Worm (Caenorhabditis elegans): ENCODE results near the gene wnk-1.

Gene wnk-1

ce11 chrIV:9191183-9191582 is 8.7 kb upstream of the wnk-1 start (continued):
- no peak for TF ChIP-seq nhr-42 (GFP tag; IDR thresholded peaks at IDR 0.05)
- peak; percentile 66 for TF ChIP-seq nhr-111 (GFP tag; optimal IDR thresholded peaks at IDR 0.05)
- TF ChIP-seq cey-2 (tag; optimal IDR thresholded peaks at IDR 0.05; ENCODE audit: borderline replicate concordance, insufficient read depth): no peak
- no peak for TF ChIP-seq set-16 (GFP tag; IDR thresholded peaks at IDR 0.05)
- 0 out of 2 replicates have a peak, but pooled peaks have one; percentile 29 for TF ChIP-seq saeg-2 (GFP tag; IDR thresholded peaks at IDR 0.05)
- TF ChIP-seq mdt-29 (GFP tag; IDR thresholded peaks at IDR 0.05): peak; percentile 45; the same call in 1 of the 2 replicates
- TF ChIP-seq spr-3 (GFP tag; optimal IDR thresholded peaks at IDR 0.05): peak; percentile 77
- TF ChIP-seq ceh-28 (tag; optimal IDR thresholded peaks at IDR 0.05): no peak
- TF ChIP-seq daf-8 (GFP tag; IDR thresholded peaks at IDR 0.05): 0 out of 2 replicates have a peak, but pooled peaks have one; percentile 51
- TF ChIP-seq php-3 (GFP tag; IDR thresholded peaks at IDR 0.05): no peak
- TF ChIP-seq dmd-9 (GFP tag; IDR thresholded peaks at IDR 0.05): peak; percentile 70; the same call in 1 of the 2 replicates
- TF ChIP-seq Y105C5A.15 (GFP tag; IDR thresholded peaks at IDR 0.05): peak; percentile 83
- no peak for TF ChIP-seq nhr-102 (tag; optimal IDR thresholded peaks at IDR 0.05)
- no peak for TF ChIP-seq F10B5.3 (tag; optimal IDR thresholded peaks at IDR 0.05)
- TF ChIP-seq ZK337.2 (GFP tag; IDR thresholded peaks at IDR 0.05): peak; percentile 76
- no peak for TF ChIP-seq ceh-82 (tag; optimal IDR thresholded peaks at IDR 0.05)
- TF ChIP-seq zfp-2 (tag; optimal IDR thresholded peaks at IDR 0.05): peak; percentile 29
- no peak for TF ChIP-seq lin-39 (tag; optimal IDR thresholded peaks at IDR 0.05)
- peak; percentile 68 for TF ChIP-seq dmd-6 (GFP tag; IDR thresholded peaks at IDR 0.05)
- TF ChIP-seq unc-39 (tag; optimal IDR thresholded peaks at IDR 0.05): no peak
- TF ChIP-seq T26A8.4 (GFP tag; IDR thresholded peaks at IDR 0.05): no peak
- no peak for TF ChIP-seq daf-19 (GFP tag; conservative IDR thresholded peaks at IDR 0.05)
- peak; percentile 12 for TF ChIP-seq F37D6.2 (tag; optimal IDR thresholded peaks at IDR 0.05)
- peak; percentile 40 for TF ChIP-seq fkh-10 (GFP tag; optimal IDR thresholded peaks at IDR 0.05)
- TF ChIP-seq Y5F2A.4 (GFP tag; optimal IDR thresholded peaks at IDR 0.05): peak; percentile 30
- no peak; the same call in 1 of the 2 replicates for TF ChIP-seq lin-1 (GFP tag; IDR thresholded peaks at IDR 0.05)
- TF ChIP-seq rbr-2 (tag; optimal IDR thresholded peaks at IDR 0.05): peak; percentile 58
- TF ChIP-seq lim-7 (GFP tag; IDR thresholded peaks at IDR 0.05): peak; percentile 80
- TF ChIP-seq aly-2 (tag; optimal IDR thresholded peaks at IDR 0.05): no peak
- TF ChIP-seq lsy-2 (tag; optimal IDR thresholded peaks at IDR 0.05): no peak
- no peak for TF ChIP-seq hlh-30 (tag; optimal IDR thresholded peaks at IDR 0.05; ENCODE audit: insufficient read depth)
- peak; percentile 56; the same call in 1 of the 2 replicates for TF ChIP-seq Y48G9A.11 (GFP tag; IDR thresholded peaks at IDR 0.05)
- TF ChIP-seq mep-1 (tag; optimal IDR thresholded peaks at IDR 0.05): no peak
- TF ChIP-seq tra-1 (GFP tag; IDR thresholded peaks at IDR 0.05): peak; percentile 75
- no peak for TF ChIP-seq duxl-1 (tag; optimal IDR thresholded peaks at IDR 0.05; ENCODE audit: poor library complexity)
- TF ChIP-seq madf-5 (GFP tag; IDR thresholded peaks at IDR 0.05): peak; percentile 42 to 56; a peak in 2 of 4 replicates
- no peak for TF ChIP-seq lin-29 (GFP tag; IDR thresholded peaks at IDR 0.05)
- TF ChIP-seq D1046.2 (GFP tag; IDR thresholded peaks at IDR 0.05): peak; percentile 85; the same call in 1 of the 2 replicates
- peak; percentile 45 for TF ChIP-seq F49E8.2 (tag; optimal IDR thresholded peaks at IDR 0.05; ENCODE audit: borderline replicate concordance)
- no peak; the same call in 1 of the 2 replicates for TF ChIP-seq Y75B8A.6 (GFP tag; IDR thresholded peaks at IDR 0.05)
- TF ChIP-seq nhr-6 (tag; optimal IDR thresholded peaks at IDR 0.05): no peak
- peak; percentile 17 to 89 for TF ChIP-seq daf-16 (GFP tag; optimal IDR thresholded peaks at IDR 0.05)
- no peak for TF ChIP-seq daf-16 (tag; optimal IDR thresholded peaks at IDR 0.05)
- TF ChIP-seq ama-1 (optimal IDR thresholded peaks at IDR 0.05): no peak
- TF ChIP-seq mxl-2 (GFP tag; conservative IDR thresholded peaks at IDR 0.05): no peak
- peak; percentile 79; the same call in 1 of the 2 replicates for TF ChIP-seq dmd-8 (GFP tag; IDR thresholded peaks at IDR 0.05)
- TF ChIP-seq dve-1 (tag; optimal IDR thresholded peaks at IDR 0.05; ENCODE audit: insufficient read depth): no peak
- no peak for TF ChIP-seq pqm-1 (tag; optimal IDR thresholded peaks at IDR 0.05)
- TF ChIP-seq hlh-11 (tag; optimal IDR thresholded peaks at IDR 0.05): no peak
- TF ChIP-seq nhr-237 (tag; optimal IDR thresholded peaks at IDR 0.05): no peak
- TF ChIP-seq ceh-62 (tag; optimal IDR thresholded peaks at IDR 0.05): no peak
